Worm (Caenorhabditis elegans) whole organism, L3 larva: ENCODE data around the gene Y113G7A.16.

Experiments used
- ZK546.5 ChIP-seq: sonication (generic microtip); optimal IDR thresholded peaks from 2 replicates; lab custom pipeline; 2017; ENCODE audit warnings: missing biosample characterization, missing genetic modification characterization
- aly-2 ChIP-seq: fragments of 150-350 bp; optimal IDR thresholded peaks from 2 replicates; lab custom pipeline; 2014; ENCODE audit warnings: missing biosample characterization, missing genetic modification characterization
- hmg-11 ChIP-seq: sonication (generic microtip); optimal IDR thresholded peaks from 2 replicates; lab custom pipeline; 2016; ENCODE audit warnings: missing genetic modification characterization, missing compliant biosample characterization
- lin-39 ChIP-seq: fragments of 150-350 bp; optimal IDR thresholded peaks from 2 replicates; lab custom pipeline; 2018; ENCODE audit warnings: missing biosample characterization, missing genetic modification reagents, missing genetic modification characterization
- mdl-1 ChIP-seq: fragments of 150-350 bp; optimal IDR thresholded peaks from 2 replicates; lab custom pipeline; 2014; ENCODE audit warnings: missing biosample characterization, missing genetic modification characterization
- nhr-237 ChIP-seq: fragments of 150-350 bp; optimal IDR thresholded peaks from 2 replicates; lab custom pipeline; 2014; ENCODE audit warnings: missing biosample characterization, missing genetic modification characterization
- nhr-76 ChIP-seq: fragments of 150-350 bp; sonication (generic microtip); optimal IDR thresholded peaks from 5 replicates; lab custom pipeline; 2014; ENCODE audit warnings: missing biosample characterization, missing genetic modification characterization
- nhr-77 ChIP-seq: fragments of 150-350 bp; optimal IDR thresholded peaks from 2 replicates; lab custom pipeline; 2014; ENCODE audit warnings: missing biosample characterization, missing genetic modification characterization
- skn-1 ChIP-seq: fragments of 150-350 bp; optimal IDR thresholded peaks from 2 replicates; lab custom pipeline; 2014; ENCODE audit warnings: missing biosample characterization, missing genetic modification characterization
- tbx-2 ChIP-seq: sonication (generic microtip); optimal IDR thresholded peaks from 2 replicates; lab custom pipeline; 2016; ENCODE audit warnings: mild to moderate bottlenecking, missing genetic modification characterization, missing compliant biosample characterization
- unc-62 ChIP-seq: fragments of 150-350 bp; sonication (generic microtip); optimal IDR thresholded peaks from 4 replicates; lab custom pipeline; 2014; ENCODE audit warnings: missing biosample characterization, missing genetic modification reagents, missing genetic modification characterization
- ztf-4 ChIP-seq: fragments of 150-350 bp; optimal IDR thresholded peaks from 2 replicates; lab custom pipeline; 2014; ENCODE audit warnings: missing biosample characterization, missing genetic modification characterization

DNA sequence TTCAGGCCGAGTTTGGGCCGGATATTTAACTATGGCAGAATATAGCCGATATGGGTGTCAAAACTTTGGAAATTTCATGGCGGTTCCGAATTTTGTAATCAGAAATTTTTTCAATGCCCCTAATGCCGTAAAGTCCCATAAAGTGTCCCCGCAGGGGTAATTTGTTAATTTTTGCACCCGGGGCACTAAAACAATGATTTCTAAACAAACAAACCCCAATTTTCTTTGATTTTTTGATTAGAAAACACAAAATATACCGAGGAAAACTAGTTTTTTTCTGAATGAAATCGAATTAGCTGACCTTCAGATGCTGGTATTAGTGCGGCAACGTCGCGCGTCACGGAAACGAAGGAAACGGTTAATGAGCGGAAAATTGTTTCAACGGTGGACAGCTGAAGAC lies 2.5 kb upstream of the Y113G7A.16 start:
- TF ChIP-seq aly-2 (tag; lab: Kevin White, UChicago) (no peak), mdl-1 (tag; lab: Kevin White, UChicago) (no peak), nhr-77 (tag; lab: Kevin White, UChicago) (no peak), nhr-237 (tag; lab: Kevin White, UChicago) (no peak), hmg-11 (tag; lab: Kevin White, UChicago) (no peak), skn-1 (tag; lab: Kevin White, UChicago) (no peak), nhr-76 (tag; lab: Kevin White, UChicago) (no peak), ZK546.5 (tag; lab: Kevin White, UChicago) (no peak), tbx-2 (no peak), lin-39 (tag; lab: Kevin White, UChicago) (no peak), unc-62 (no peak), ztf-4 (tag; lab: Kevin White, UChicago) (no peak)
